Fruit fly (Drosophila melanogaster) whole organism, embryonic: Measurements from ENCODE around the gene Ocrl.

Experiments
- Bteb2 ChIP-seq: fragments of 200-800 bp; sonication (Bioruptor generic); optimal IDR thresholded peaks from 2 replicates; lab custom pipeline; 2016; ENCODE audit warnings: missing biosample characterization, missing genetic modification characterization
- CG10959 ChIP-seq: fragments of 200-800 bp; sonication (Bioruptor generic); IDR thresholded peaks from 2 replicates; pipeline ENCODE4 v1.3.6; 2022; ENCODE audit warnings: missing biosample characterization, missing genetic modification characterization
- CG13123 ChIP-seq: fragments of 200-800 bp; sonication (Bioruptor generic); optimal IDR thresholded peaks from 2 replicates; lab custom pipeline; 2016; ENCODE audit warnings: missing biosample characterization, missing genetic modification characterization
- CG13287 ChIP-seq: fragments of 200-800 bp; sonication (Bioruptor generic); IDR thresholded peaks from 2 replicates; pipeline ENCODE4 v1.3.6; 2022; ENCODE audit warnings: missing biosample characterization, missing genetic modification characterization; ENCODE audit not compliant: partially characterized antibody
- CG15514 ChIP-seq: fragments of 200-800 bp; sonication (Bioruptor generic); optimal IDR thresholded peaks from 3 replicates; lab custom pipeline; 2017; ENCODE audit warnings: missing biosample characterization, missing genetic modification characterization, mild to moderate bottlenecking, moderate library complexity, missing genetic modification reagents
- CG17186 ChIP-seq: fragments of 200-800 bp; sonication (Bioruptor generic); optimal IDR thresholded peaks from 3 replicates; lab custom pipeline; 2017; ENCODE audit warnings: missing biosample characterization, missing genetic modification reagents, missing genetic modification characterization
- CG17612 ChIP-seq: fragments of 200-800 bp; sonication (Bioruptor generic); IDR thresholded peaks from 2 replicates; pipeline ENCODE4 v1.3.6; 2022; ENCODE audit warnings: missing biosample characterization, missing genetic modification characterization
- CG17802 ChIP-seq: fragments of 200-800 bp; sonication (Bioruptor generic); optimal IDR thresholded peaks from 2 replicates; lab custom pipeline; 2018; ENCODE audit warnings: missing biosample characterization, mild to moderate bottlenecking, missing genetic modification characterization, moderate library complexity
- CG18262 ChIP-seq: fragments of 200-800 bp; optimal IDR thresholded peaks from 3 replicates; lab custom pipeline; 2019; ENCODE audit warnings: missing biosample characterization, mild to moderate bottlenecking, missing genetic modification characterization, moderate library complexity
- CG18619 ChIP-seq: fragments of 200-800 bp; sonication (Bioruptor generic); optimal IDR thresholded peaks from 3 replicates; lab custom pipeline; 2017; ENCODE audit warnings: missing biosample characterization, mild to moderate bottlenecking, missing genetic modification characterization
- CG18764 ChIP-seq: fragments of 200-800 bp; sonication (Bioruptor generic); optimal IDR thresholded peaks from 3 replicates; lab custom pipeline; 2016; ENCODE audit warnings: missing biosample characterization, missing genetic modification characterization
- CG31441 ChIP-seq: fragments of 200-800 bp; sonication (Bioruptor generic); IDR thresholded peaks from 2 replicates; pipeline ENCODE4 v1.3.6; 2022; ENCODE audit warnings: missing biosample characterization, missing genetic modification characterization
- CG32532 ChIP-seq: fragments of 200-800 bp; sonication (Bioruptor generic); IDR thresholded peaks from 2 replicates; pipeline ENCODE4 v1.3.6; 2022; ENCODE audit warnings: missing biosample characterization, missing genetic modification characterization
- CG4404 ChIP-seq: fragments of 200-800 bp; sonication (Bioruptor generic); IDR thresholded peaks from 2 replicates; pipeline ENCODE4 v1.3.6; 2022; ENCODE audit warnings: missing biosample characterization, missing genetic modification characterization
- CG6765 ChIP-seq: fragments of 200-800 bp; sonication (Bioruptor generic); optimal IDR thresholded peaks from 3 replicates; lab custom pipeline; 2017; ENCODE audit warnings: missing biosample characterization, mild to moderate bottlenecking, missing genetic modification characterization
- CG6813 ChIP-seq: fragments of 200-800 bp; sonication (Bioruptor generic); optimal IDR thresholded peaks from 2 replicates; lab custom pipeline; 2017; ENCODE audit warnings: missing biosample characterization, missing genetic modification characterization, mild to moderate bottlenecking, moderate library complexity, missing genetic modification reagents
- CG8290 ChIP-seq, 3 experiments: fragments of 200-800 bp; sonication (Bioruptor generic); optimal IDR thresholded peaks; 2 replicates each; lab custom pipeline; 2016 to 2019; ENCODE audit warnings: missing biosample characterization in 3 of 3, missing genetic modification characterization in 3 of 3, mild to moderate bottlenecking in 2 of 3, moderate library complexity in 1 of 3
- D19A ChIP-seq: fragments of 200-800 bp; optimal IDR thresholded peaks from 3 replicates; lab custom pipeline; 2019; ENCODE audit warnings: missing biosample characterization, mild to moderate bottlenecking, missing genetic modification characterization, moderate library complexity
- D19B ChIP-seq: fragments of 200-800 bp; sonication (Bioruptor generic); optimal IDR thresholded peaks from 2 replicates; lab custom pipeline; 2017; ENCODE audit warnings: missing biosample characterization, mild to moderate bottlenecking, missing genetic modification characterization
- Doc3 ChIP-seq: fragments of 200-800 bp; sonication (Bioruptor generic); IDR thresholded peaks from 3 replicates; pipeline ENCODE4 v1.3.6; 2022; ENCODE audit warnings: missing biosample characterization, missing genetic modification characterization; ENCODE audit not compliant: partially characterized antibody
- Dref ChIP-seq: fragments of 200-800 bp; sonication (Bioruptor generic); IDR thresholded peaks from 2 replicates; pipeline ENCODE4 v1.3.6; 2022; ENCODE audit warnings: missing biosample characterization, missing genetic modification characterization
- Nf-YB ChIP-seq: fragments of 200-800 bp; sonication (Bioruptor generic); optimal IDR thresholded peaks from 3 replicates; lab custom pipeline; 2019; ENCODE audit warnings: missing biosample characterization, mild to moderate bottlenecking, missing genetic modification characterization, moderate library complexity
- PHDP ChIP-seq: fragments of 200-800 bp; sonication (Bioruptor generic); optimal IDR thresholded peaks from 3 replicates; lab custom pipeline; 2018; ENCODE audit warnings: missing biosample characterization, mild to moderate bottlenecking, missing genetic modification characterization, moderate library complexity
- Rx ChIP-seq: fragments of 200-800 bp; sonication (Bioruptor generic); IDR thresholded peaks from 2 replicates; pipeline ENCODE4 v1.3.6; 2022; ENCODE audit warnings: missing biosample characterization, missing genetic modification characterization
- TFAM ChIP-seq: fragments of 200-800 bp; sonication (Bioruptor generic); optimal IDR thresholded peaks from 2 replicates; lab custom pipeline; 2017; ENCODE audit warnings: missing biosample characterization, missing genetic modification characterization, inconsistent platforms
- Vsx1 ChIP-seq: fragments of 200-800 bp; sonication (Bioruptor generic); optimal IDR thresholded peaks from 2 replicates; lab custom pipeline; 2017; ENCODE audit warnings: missing biosample characterization, mild to moderate bottlenecking, missing genetic modification characterization, missing genetic modification reagents
- chm ChIP-seq: fragments of 200-800 bp; sonication (Bioruptor generic); IDR thresholded peaks from 2 replicates; pipeline ENCODE4 v1.3.6; 2022; ENCODE audit warnings: missing biosample characterization, missing genetic modification characterization
- fd102C ChIP-seq: fragments of 200-800 bp; sonication (Bioruptor generic); optimal IDR thresholded peaks from 2 replicates; lab custom pipeline; 2018; ENCODE audit warnings: missing biosample characterization, mild to moderate bottlenecking, missing genetic modification characterization, moderate library complexity
- fru ChIP-seq: fragments of >200 bp; optimal IDR thresholded peaks from 2 replicates; lab custom pipeline; 2017
- fu2 ChIP-seq: fragments of 200-800 bp; sonication (Bioruptor generic); optimal IDR thresholded peaks from 2 replicates; lab custom pipeline; 2016; ENCODE audit warnings: missing biosample characterization, missing genetic modification characterization
- gem ChIP-seq: fragments of 200-800 bp; sonication (Bioruptor generic); optimal IDR thresholded peaks from 2 replicates; lab custom pipeline; 2019; ENCODE audit warnings: missing biosample characterization, mild to moderate bottlenecking, missing genetic modification characterization, moderate library complexity
- grn ChIP-seq: fragments of 200-800 bp; sonication (Bioruptor generic); optimal IDR thresholded peaks from 3 replicates; lab custom pipeline; 2017; ENCODE audit warnings: missing biosample characterization, missing genetic modification characterization
- hkb ChIP-seq, 2 experiments: fragments of 200-800 bp in 1 of 2; fragments of >200 bp in 1 of 2; sonication (Bioruptor generic) in 1 of 2; IDR thresholded peaks in 1 of 2; optimal IDR thresholded peaks in 1 of 2; 2 replicates each; pipeline versions ENCODE4 v1.3.6 to Lab custom; 2017 to 2022; ENCODE audit warnings: missing biosample characterization in 1 of 2, missing genetic modification characterization in 1 of 2
- ken ChIP-seq: fragments of 200-800 bp; sonication (Bioruptor generic); IDR thresholded peaks from 3 replicates; pipeline ENCODE4 v1.3.6; 2022; ENCODE audit warnings: missing biosample characterization, missing genetic modification characterization
- klu ChIP-seq: fragments of 200-800 bp; sonication (Bioruptor generic); IDR thresholded peaks from 2 replicates; pipeline ENCODE4 v1.3.6; 2022; ENCODE audit warnings: missing biosample characterization, missing genetic modification characterization
- kni ChIP-seq: fragments of 200-800 bp; sonication (Bioruptor generic); optimal IDR thresholded peaks from 3 replicates; lab custom pipeline; 2017; ENCODE audit warnings: mild to moderate bottlenecking, missing biosample characterization, missing genetic modification reagents, missing genetic modification characterization
- nerfin-1 ChIP-seq: fragments of 200-800 bp; sonication (Bioruptor generic); optimal IDR thresholded peaks from 3 replicates; lab custom pipeline; 2019; ENCODE audit warnings: missing biosample characterization, mild to moderate bottlenecking, missing genetic modification characterization, moderate library complexity
- pb ChIP-seq: fragments of 200-800 bp; sonication (Bioruptor generic); optimal IDR thresholded peaks from 3 replicates; lab custom pipeline; 2016; ENCODE audit warnings: missing biosample characterization, missing genetic modification characterization
- pfk ChIP-seq: fragments of 200-800 bp; sonication (Bioruptor generic); optimal IDR thresholded peaks from 2 replicates; lab custom pipeline; 2018; ENCODE audit warnings: missing biosample characterization, mild to moderate bottlenecking, missing genetic modification characterization, moderate library complexity
- sc ChIP-seq, 3 experiments: fragments of >200 bp in 2 of 3; fragments of 200-800 bp in 1 of 3; sonication (Bioruptor generic) in 1 of 3; optimal IDR thresholded peaks; 2 replicates in 2 of 3; 3 replicates in 1 of 3; lab custom pipeline; 2017; ENCODE audit warnings: mild to moderate bottlenecking in 1 of 3, missing biosample characterization in 1 of 3, missing genetic modification characterization in 1 of 3, missing genetic modification reagents in 1 of 3
- scrt ChIP-seq: fragments of 200-800 bp; sonication (Bioruptor generic); optimal IDR thresholded peaks from 2 replicates; lab custom pipeline; 2018; ENCODE audit warnings: missing biosample characterization, mild to moderate bottlenecking, missing genetic modification characterization, moderate library complexity
- seq ChIP-seq: fragments of 200-800 bp; sonication (Bioruptor generic); IDR thresholded peaks from 2 replicates; pipeline ENCODE4 v1.3.6; 2022; ENCODE audit warnings: missing biosample characterization, missing genetic modification characterization
- sima ChIP-seq: fragments of 200-800 bp; sonication (Bioruptor generic); optimal IDR thresholded peaks from 2 replicates; lab custom pipeline; 2016; ENCODE audit warnings: missing biosample characterization, missing genetic modification characterization
- stwl ChIP-seq: fragments of 200-800 bp; sonication (Bioruptor generic); optimal IDR thresholded peaks from 3 replicates; lab custom pipeline; 2018; ENCODE audit warnings: missing biosample characterization, mild to moderate bottlenecking, missing genetic modification characterization, moderate library complexity
- ttk ChIP-seq: fragments of 200-800 bp; sonication (Bioruptor generic); IDR thresholded peaks from 2 replicates; pipeline ENCODE4 v2.1.2; 2022; ENCODE audit warnings: missing biosample characterization, missing genetic modification characterization
- wor ChIP-seq: fragments of 200-800 bp; sonication (Bioruptor generic); IDR thresholded peaks from 2 replicates; pipeline ENCODE4 v1.3.6; 2022; ENCODE audit warnings: missing biosample characterization, missing genetic modification characterization
- zf30C ChIP-seq: fragments of 200-800 bp; sonication (Bioruptor generic); optimal IDR thresholded peaks from 3 replicates; lab custom pipeline; 2018; ENCODE audit warnings: missing biosample characterization, mild to moderate bottlenecking, missing genetic modification characterization
- zfh2 ChIP-seq: fragments of 200-800 bp; sonication (Bioruptor generic); optimal IDR thresholded peaks from 2 replicates; lab custom pipeline; 2016; ENCODE audit warnings: missing biosample characterization, missing genetic modification characterization

The Ocrl gene

dm6 chrX:1877107-1877736 is 45.6 kb upstream of the Ocrl start, which contains the start of the genes CG14817 and CG14805 (continued):
- TF ChIP-seq Vsx1 (no peak), CG32532 (GFP tag; lab: Robert Waterston, UW) (peak; percentile 70), Bteb2 (GFP tag; lab: Kevin White, UChicago) (peak; percentile 16), pb (GFP tag; lab: Kevin White, UChicago) (peak; percentile 2), CG17186 (GFP tag; lab: Kevin White, UChicago) (peak; percentile 50), pfk (GFP tag; lab: Kevin White, UChicago) (peak; percentile 74), CG6813 (GFP tag; lab: Kevin White, UChicago) (peak; percentile 89), zf30C (GFP tag; lab: Kevin White, UChicago) (no peak), ttk (GFP tag; lab: Robert Waterston, UW) (no peak), hkb (optimal IDR thresholded peaks at IDR 0.05; lab: Kevin White, UChicago) (no peak), hkb (GFP tag; IDR thresholded peaks at IDR 0.05; lab: Robert Waterston, UW) (peak; percentile 59; the same call in 1 of the 2 replicates), ken (GFP tag; lab: Robert Waterston, UW) (0 out of 3 replicates have a peak, but pooled peaks have one; percentile 40), CG13123 (GFP tag; lab: Kevin White, UChicago) (peak; percentile 10), wor (GFP tag; lab: Robert Waterston, UW) (no peak), CG13287 (GFP tag; lab: Robert Waterston, UW) (peak; percentile 70), CG17612 (GFP tag; lab: Robert Waterston, UW) (no peak), grn (GFP tag; lab: Kevin White, UChicago) (no peak), seq (GFP tag; lab: Robert Waterston, UW) (peak; percentile 58; the same call in 1 of the 2 replicates), gem (tag; lab: Kevin White, UChicago) (no peak), fu2 (peak; percentile 13), CG10959 (GFP tag; lab: Robert Waterston, UW) (no peak), CG15514 (GFP tag; lab: Kevin White, UChicago) (peak; percentile 90), sc (optimal IDR thresholded peaks at IDR 0.05; lab: Kevin White, UChicago) (no peak), sc (GFP tag; optimal IDR thresholded peaks at IDR 0.05; lab: Kevin White, UChicago) (no peak), TFAM (GFP tag; lab: Kevin White, UChicago) (peak; percentile 6), klu (GFP tag; lab: Robert Waterston, UW) (no peak), fd102C (peak; percentile 14), sima (GFP tag; lab: Kevin White, UChicago) (no peak), PHDP (tag; lab: Kevin White, UChicago) (peak; percentile 81), CG8290 (GFP tag; optimal IDR thresholded peaks at IDR 0.05; lab: Kevin White, UChicago) (peak; percentile 27), CG8290 (tag; optimal IDR thresholded peaks at IDR 0.05; lab: Kevin White, UChicago) (peak in 1 of 2 experiments; percentile 59), Doc3 (GFP tag; lab: Robert Waterston, UW) (0 out of 3 replicates have a peak, but pooled peaks have one; percentile 36), D19A (peak; percentile 21), D19B (GFP tag; lab: Kevin White, UChicago) (peak; percentile 52), CG18764 (no peak), CG4404 (GFP tag; lab: Robert Waterston, UW) (no peak), CG18262 (tag; lab: Kevin White, UChicago) (peak; percentile 58), Nf-YB (GFP tag; lab: Kevin White, UChicago) (peak; percentile 51), scrt (GFP tag; lab: Kevin White, UChicago) (peak; percentile 76), stwl (tag; lab: Kevin White, UChicago) (peak; percentile 46), kni (peak; percentile 56), CG17802 (tag; lab: Kevin White, UChicago) (peak; percentile 20), fru (lab: Kevin White, UChicago) (no peak), CG18619 (peak; percentile 79), Dref (GFP tag; lab: Robert Waterston, UW) (peak; percentile 78), nerfin-1 (tag; lab: Kevin White, UChicago) (peak; percentile 65), Rx (GFP tag; lab: Robert Waterston, UW) (0 out of 2 replicates have a peak, but pooled peaks have one; percentile 25), CG6765 (GFP tag; lab: Kevin White, UChicago) (peak; percentile 93), chm (GFP tag; lab: Robert Waterston, UW) (peak; percentile 85), zfh2 (GFP tag; lab: Kevin White, UChicago) (no peak), CG31441 (GFP tag; lab: Robert Waterston, UW) (peak; percentile 75)
